Worm (Caenorhabditis elegans): ENCODE measurements around the gene T13F2.4.
"Not testable (repeated sequence)": the region's sequence is repeated elsewhere in the genome, so short reads cannot be mapped to it uniquely, and the experiment has no call there.

The T13F2.4 gene

ce11 chrIV:9789496-9789895 lies at the start of gene T13F2.4:
Gene T13F2.4 (plus strand): TSS chrIV:9789796.
- TF ChIP-seq unc-55 (GFP tag; optimal IDR thresholded peaks at IDR 0.05) (no peak), nhr-21 (tag; optimal IDR thresholded peaks at IDR 0.05) (no peak), skn-1 (tag; optimal IDR thresholded peaks at IDR 0.05) (no peak), blmp-1 (tag; optimal IDR thresholded peaks at IDR 0.05; ENCODE audit: insufficient read depth) (no peak), Y55F3AM.14 (GFP tag; optimal IDR thresholded peaks at IDR 0.05) (no peak), aly-2 (tag; optimal IDR thresholded peaks at IDR 0.05) (no peak), lsy-2 (tag; optimal IDR thresholded peaks at IDR 0.05) (no peak), gmeb-1 (tag; optimal IDR thresholded peaks at IDR 0.05) (no peak), mbf-1 (tag; optimal IDR thresholded peaks at IDR 0.05) (no peak), unc-39 (tag; optimal IDR thresholded peaks at IDR 0.05) (no peak), F13H6.1 (tag; optimal IDR thresholded peaks at IDR 0.05) (no peak), nhr-12 (tag; optimal IDR thresholded peaks at IDR 0.05) (no peak), crh-2 (tag; optimal IDR thresholded peaks at IDR 0.05) (no peak), nhr-25 (tag; optimal IDR thresholded peaks at IDR 0.05) (no peak), sma-3 (GFP tag; optimal IDR thresholded peaks at IDR 0.05) (no peak), lin-11 (tag; optimal IDR thresholded peaks at IDR 0.05) (no peak)

ce11 chrIV:9740851-9741549 lies 48.6 kb upstream of the T13F2.4 start, which contains the start of gene gln-6:
Gene gln-6 (minus strand): TSS chrIV:9740901.
- TF ChIP-seq nhr-10, R02D3.7, ztf-4 (tag; optimal IDR thresholded peaks at IDR 0.05): not testable (repeated sequence)

- TF ChIP-seq Y55F3AM.14 (GFP tag; optimal IDR thresholded peaks at IDR 0.05) (no peak), alr-1 (tag; optimal IDR thresholded peaks at IDR 0.05) (no peak), ceh-16 (tag; optimal IDR thresholded peaks at IDR 0.05) (no peak), nhr-12 (tag; optimal IDR thresholded peaks at IDR 0.05) (no peak), nhr-129 (tag; optimal IDR thresholded peaks at IDR 0.05) (no peak), sma-9 (GFP tag; optimal IDR thresholded peaks at IDR 0.05) (no peak), sma-9 (tag; optimal IDR thresholded peaks at IDR 0.05) (no peak), sma-3 (GFP tag; optimal IDR thresholded peaks at IDR 0.05) (no peak), elt-1 (tag; optimal IDR thresholded peaks at IDR 0.05) (no peak), ztf-4 (tag; optimal IDR thresholded peaks at IDR 0.05) (no peak), lsy-2 (tag; optimal IDR thresholded peaks at IDR 0.05) (no peak), skn-1 (tag; optimal IDR thresholded peaks at IDR 0.05) (no peak), mbf-1 (tag; optimal IDR thresholded peaks at IDR 0.05) (no peak), elt-3 (tag; optimal IDR thresholded peaks at IDR 0.05) (no peak), nhr-77 (tag; optimal IDR thresholded peaks at IDR 0.05) (no peak), unc-62 (GFP tag; optimal IDR thresholded peaks at IDR 0.05) (no peak), snpc-4 (tag; optimal IDR thresholded peaks at IDR 0.05) (no peak)
Measured at ce11 chrIV:9742883-9743282, 46.7 kb upstream of the T13F2.4 start, which contains the start of gene C28D4.7. Gene C28D4.7 (minus strand): TSS chrIV:9743147.

DNA sequence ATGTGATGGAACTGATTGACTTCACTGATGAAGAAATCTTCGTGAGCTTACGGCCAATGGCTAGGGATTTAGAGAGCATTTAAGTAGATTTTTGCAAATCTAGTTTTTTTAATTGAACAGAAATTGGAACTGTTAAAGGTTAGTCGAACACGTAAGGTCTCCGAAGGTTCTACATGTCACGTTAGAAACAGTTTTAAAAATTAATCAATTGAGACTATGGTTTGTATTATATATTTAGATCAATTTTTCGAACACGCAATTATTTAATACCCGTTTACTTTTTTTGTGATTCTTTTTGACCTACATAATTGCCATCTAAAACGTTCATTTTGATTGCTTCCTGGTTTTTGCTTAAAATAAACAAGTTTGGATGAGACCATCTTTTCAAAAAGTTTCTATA lies 44.7 kb upstream of the T13F2.4 start, which contains the start of gene C28D4.4:
C28D4.4 (minus strand) TSS at position 101 of the 400 bp plus-strand sequence.
- TF ChIP-seq unc-55 (GFP tag; optimal IDR thresholded peaks at IDR 0.05) (no peak), unc-39 (tag; optimal IDR thresholded peaks at IDR 0.05) (no peak), crh-2 (tag; optimal IDR thresholded peaks at IDR 0.05) (no peak), F13H6.1 (tag; optimal IDR thresholded peaks at IDR 0.05) (no peak), peb-1 (tag; optimal IDR thresholded peaks at IDR 0.05) (no peak), nhr-12 (tag; optimal IDR thresholded peaks at IDR 0.05) (no peak), nhr-21 (tag; optimal IDR thresholded peaks at IDR 0.05) (no peak), alr-1 (tag; optimal IDR thresholded peaks at IDR 0.05) (no peak), sma-3 (GFP tag; optimal IDR thresholded peaks at IDR 0.05) (no peak), aly-2 (tag; optimal IDR thresholded peaks at IDR 0.05) (no peak), R02D3.7 (tag; optimal IDR thresholded peaks at IDR 0.05) (no peak), mdl-1 (tag; optimal IDR thresholded peaks at IDR 0.05) (no peak), nhr-6 (tag; optimal IDR thresholded peaks at IDR 0.05) (no peak), unc-62 (GFP tag; optimal IDR thresholded peaks at IDR 0.05) (no peak), C34F6.9 (tag; optimal IDR thresholded peaks at IDR 0.05) (no peak), elt-1 (tag; optimal IDR thresholded peaks at IDR 0.05) (no peak), ama-1 (optimal IDR thresholded peaks at IDR 0.05) (no peak), ztf-4 (tag; optimal IDR thresholded peaks at IDR 0.05) (no peak)
